Worm (Caenorhabditis elegans): Measurements from ENCODE around the gene F22B7.1.

F22B7.1 gene

DNA sequence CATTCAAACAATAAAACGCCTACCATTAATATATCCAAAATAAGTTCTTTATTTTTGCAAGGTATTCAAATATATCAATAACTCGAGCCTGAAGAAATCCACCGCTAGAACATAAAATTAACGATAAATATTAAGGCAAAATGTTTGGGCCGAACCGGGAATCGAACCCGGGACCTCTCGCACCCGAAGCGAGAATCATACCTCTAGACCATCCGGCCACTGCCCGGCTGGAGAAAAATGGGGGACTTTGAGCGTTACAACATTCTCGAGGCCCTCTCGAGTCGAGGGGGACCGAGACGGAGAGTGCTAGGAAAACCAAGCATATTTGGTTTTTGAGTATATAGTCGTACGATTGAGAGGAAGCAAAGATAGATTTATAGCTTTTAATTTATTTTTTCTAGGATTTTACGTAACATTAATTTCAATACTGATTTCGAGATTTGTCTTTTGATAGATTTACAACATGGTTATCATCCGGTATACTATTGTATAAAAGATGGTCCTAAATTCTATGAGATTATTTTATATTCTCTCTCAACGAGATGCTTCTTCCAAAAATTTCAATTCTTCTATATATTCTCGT is 14.8 kb upstream of the F22B7.1 start, which contains the start of gene flp-23 (continued):
- TF ChIP-seq F37D6.2 (tag; optimal IDR thresholded peaks at IDR 0.05) (peak; percentile 18), zip-2 (tag; optimal IDR thresholded peaks at IDR 0.05) (no peak), F49E8.2 (tag; optimal IDR thresholded peaks at IDR 0.05; ENCODE audit: borderline replicate concordance) (no peak), ceh-82 (tag; optimal IDR thresholded peaks at IDR 0.05) (no peak), egl-27 (tag; optimal IDR thresholded peaks at IDR 0.05) (no peak), gei-8 (GFP tag; optimal IDR thresholded peaks at IDR 0.05) (no peak), hmg-1.1 (GFP tag; IDR thresholded peaks at IDR 0.05) (peak; percentile 73), nhr-76 (tag; optimal IDR thresholded peaks at IDR 0.05) (no peak), unc-39 (tag; optimal IDR thresholded peaks at IDR 0.05) (no peak), zip-11 (GFP tag; IDR thresholded peaks at IDR 0.05) (no peak), nhr-42 (GFP tag; IDR thresholded peaks at IDR 0.05) (no peak), nhr-48 (tag; optimal IDR thresholded peaks at IDR 0.05) (no peak), ceh-62 (tag; optimal IDR thresholded peaks at IDR 0.05) (no peak), ctbp-1 (GFP tag; IDR thresholded peaks at IDR 0.05) (no peak), ztf-7 (tag; optimal IDR thresholded peaks at IDR 0.05) (no peak), Y48G9A.11 (GFP tag; IDR thresholded peaks at IDR 0.05) (no peak), skn-1 (tag; optimal IDR thresholded peaks at IDR 0.05) (no peak), dve-1 (tag; optimal IDR thresholded peaks at IDR 0.05; ENCODE audit: insufficient read depth) (peak; percentile 2), nhr-10 (tag; optimal IDR thresholded peaks at IDR 0.05) (no peak), T20F7.1 (GFP tag; optimal IDR thresholded peaks at IDR 0.05) (no peak), ceh-44 (GFP tag; IDR thresholded peaks at IDR 0.05) (peak; percentile 26; the same call in 1 of the 2 replicates), spr-3 (GFP tag; optimal IDR thresholded peaks at IDR 0.05) (no peak), fos-1 (tag; optimal IDR thresholded peaks at IDR 0.05) (no peak), F44E2.7 (GFP tag; IDR thresholded peaks at IDR 0.05) (no peak), nhr-237 (tag; optimal IDR thresholded peaks at IDR 0.05) (no peak), daf-16 (GFP tag; optimal IDR thresholded peaks at IDR 0.05) (peak in 1 of 2 experiments; percentile 18), daf-16 (tag; optimal IDR thresholded peaks at IDR 0.05) (peak; percentile 26), dmd-8 (GFP tag; IDR thresholded peaks at IDR 0.05) (no peak), lin-15B (tag; optimal IDR thresholded peaks at IDR 0.05) (no peak), ceh-20 (GFP tag; IDR thresholded peaks at IDR 0.05) (0 out of 2 replicates have a peak, but pooled peaks have one; percentile 9), lin-1 (GFP tag; IDR thresholded peaks at IDR 0.05) (no peak), lsy-2 (tag; optimal IDR thresholded peaks at IDR 0.05) (peak in 1 of 2 experiments; percentile 50), spr-1 (tag; optimal IDR thresholded peaks at IDR 0.05) (no peak), lin-39 (tag; optimal IDR thresholded peaks at IDR 0.05) (no peak), sdz-12 (GFP tag; optimal IDR thresholded peaks at IDR 0.05) (no peak), daf-19 (GFP tag; conservative IDR thresholded peaks at IDR 0.05) (no peak), lin-29 (GFP tag; IDR thresholded peaks at IDR 0.05) (no peak), daf-8 (GFP tag; IDR thresholded peaks at IDR 0.05) (no peak), Y5F2A.4 (GFP tag; optimal IDR thresholded peaks at IDR 0.05) (no peak), arid-1 (GFP tag; conservative IDR thresholded peaks at IDR 0.05) (0 out of 2 replicates have a peak, but pooled peaks have one; percentile 40), set-16 (GFP tag; IDR thresholded peaks at IDR 0.05) (peak; percentile 68), mxl-3 (GFP tag; optimal IDR thresholded peaks at IDR 0.05) (no peak), daf-12 (tag; optimal IDR thresholded peaks at IDR 0.05) (no peak), egl-43 (GFP tag; IDR thresholded peaks at IDR 0.05) (no peak; the same call in none of the 2 replicates), dmd-6 (GFP tag; IDR thresholded peaks at IDR 0.05) (peak; percentile 26; the same call in 1 of the 2 replicates), zfp-2 (tag; optimal IDR thresholded peaks at IDR 0.05) (no peak), fkh-10 (GFP tag; optimal IDR thresholded peaks at IDR 0.05) (no peak), lin-38 (GFP tag; IDR thresholded peaks at IDR 0.05) (peak; percentile 61), saeg-2 (GFP tag; IDR thresholded peaks at IDR 0.05) (no peak), ztf-11 (tag; optimal IDR thresholded peaks at IDR 0.05) (no peak), dmd-9 (GFP tag; IDR thresholded peaks at IDR 0.05) (no peak), unc-130 (GFP tag; optimal IDR thresholded peaks at IDR 0.05) (peak; percentile 29)

Measured in whole organism, L4 larva.